Worm (Caenorhabditis elegans): ENCODE results near the gene gldi-11.

ce11 chrII:4959719-4960118 is 14.1 kb upstream of the gldi-11 start, which contains the start of gene ulp-2:
- TF ChIP-seq bed-2 (GFP tag; IDR thresholded peaks at IDR 0.05), result no peak
- TF ChIP-seq B0261.1 (tag; optimal IDR thresholded peaks at IDR 0.05), result no peak
- no peak for TF ChIP-seq let-526 (GFP tag; IDR thresholded peaks at IDR 0.05)
- TF ChIP-seq F39B2.1 (GFP tag; IDR thresholded peaks at IDR 0.05), result no peak
- no peak for TF ChIP-seq Y95B8A.8 (GFP tag; IDR thresholded peaks at IDR 0.05)
- TF ChIP-seq efl-1 (GFP tag; optimal IDR thresholded peaks at IDR 0.05), result no peak
- no peak for TF ChIP-seq ZK185.1 (tag; optimal IDR thresholded peaks at IDR 0.05; ENCODE audit: poor library complexity, severe bottlenecking)
- TF ChIP-seq snpc-3.4 (tag; optimal IDR thresholded peaks at IDR 0.05), result no peak
- TF ChIP-seq B0035.1 (tag; optimal IDR thresholded peaks at IDR 0.05), result no peak
- TF ChIP-seq D2030.7 (GFP tag; IDR thresholded peaks at IDR 0.05), result no peak
- no peak for TF ChIP-seq pha-4 (tag; optimal IDR thresholded peaks at IDR 0.05)
- TF ChIP-seq F57C9.4 (tag; optimal IDR thresholded peaks at IDR 0.05), result no peak

All from whole organism, young adult.